Worm (Caenorhabditis elegans) whole organism, L2 larva: ENCODE results near the gene sgca-1.
A peak's percentile ranks its signal among the peaks of the same experiment; 100 is the strongest.

Experiments used
- C34F6.9 ChIP-seq: fragments of 150-350 bp; optimal IDR thresholded peaks from 2 replicates; lab custom pipeline; 2014; ENCODE audit warnings: missing biosample characterization, missing genetic modification characterization
- F13H6.1 ChIP-seq: sonication (generic microtip); optimal IDR thresholded peaks from 2 replicates; lab custom pipeline; 2016; ENCODE audit warnings: missing genetic modification characterization, missing compliant biosample characterization
- R02D3.7 ChIP-seq: fragments of 150-350 bp; optimal IDR thresholded peaks from 2 replicates; lab custom pipeline; 2014; ENCODE audit warnings: missing biosample characterization, missing genetic modification characterization
- Y55F3AM.14 ChIP-seq: fragments of 200-800 bp; sonication (Bioruptor generic); optimal IDR thresholded peaks from 2 replicates; lab custom pipeline; 2018; ENCODE audit warnings: mild to moderate bottlenecking, missing genetic modification characterization, missing compliant biosample characterization
- ZK546.5 ChIP-seq: sonication (generic microtip); optimal IDR thresholded peaks from 2 replicates; lab custom pipeline; 2017; ENCODE audit warnings: missing biosample characterization, missing genetic modification characterization
- alr-1 ChIP-seq: fragments of 150-350 bp; optimal IDR thresholded peaks from 2 replicates; lab custom pipeline; 2014; ENCODE audit warnings: missing biosample characterization, missing genetic modification characterization
- aly-2 ChIP-seq: fragments of 150-350 bp; optimal IDR thresholded peaks from 2 replicates; lab custom pipeline; 2014; ENCODE audit warnings: missing biosample characterization, missing genetic modification characterization
- ama-1 ChIP-seq: fragments of 150-350 bp; optimal IDR thresholded peaks from 2 replicates; lab custom pipeline; 2018; ENCODE audit warnings: inconsistent platforms
- blmp-1 ChIP-seq: sonication (generic microtip); optimal IDR thresholded peaks from 2 replicates; lab custom pipeline; 2017; ENCODE audit warnings: missing genetic modification characterization, mild to moderate bottlenecking, missing compliant biosample characterization, antibody characterized with exemption, moderate library complexity; ENCODE audit not compliant: insufficient read depth
- ceh-16 ChIP-seq: fragments of 150-350 bp; optimal IDR thresholded peaks from 2 replicates; lab custom pipeline; 2014; ENCODE audit warnings: missing biosample characterization, missing genetic modification characterization
- ceh-82 ChIP-seq: fragments of 150-350 bp; optimal IDR thresholded peaks from 2 replicates; lab custom pipeline; 2014; ENCODE audit warnings: missing biosample characterization, missing genetic modification characterization
- crh-2 ChIP-seq: sonication (generic microtip); optimal IDR thresholded peaks from 2 replicates; lab custom pipeline; 2017; ENCODE audit warnings: missing biosample characterization, missing genetic modification characterization
- dmd-4 ChIP-seq: sonication (generic microtip); optimal IDR thresholded peaks from 2 replicates; lab custom pipeline; 2017; ENCODE audit warnings: missing biosample characterization, missing genetic modification characterization
- egl-27 ChIP-seq: sonication (generic microtip); optimal IDR thresholded peaks from 3 replicates; lab custom pipeline; 2017; ENCODE audit warnings: missing biosample characterization, missing genetic modification reagents, missing genetic modification characterization
- elt-1 ChIP-seq: fragments of 150-350 bp; optimal IDR thresholded peaks from 2 replicates; lab custom pipeline; 2014; ENCODE audit warnings: missing biosample characterization, missing genetic modification characterization
- elt-3 ChIP-seq: sonication (generic microtip); optimal IDR thresholded peaks from 2 replicates; lab custom pipeline; 2017; ENCODE audit warnings: missing biosample characterization, missing genetic modification characterization
- fos-1 ChIP-seq: fragments of 150-350 bp; optimal IDR thresholded peaks from 2 replicates; lab custom pipeline; 2014; ENCODE audit warnings: missing biosample characterization, missing genetic modification characterization
- gmeb-1 ChIP-seq: fragments of 150-350 bp; optimal IDR thresholded peaks from 2 replicates; lab custom pipeline; 2014; ENCODE audit warnings: missing biosample characterization, missing genetic modification characterization
- lin-11 ChIP-seq: fragments of 150-350 bp; sonication (generic microtip); optimal IDR thresholded peaks from 2 replicates; lab custom pipeline; 2014; ENCODE audit warnings: missing biosample characterization, missing genetic modification characterization, inconsistent platforms, mixed read lengths
- lin-13 ChIP-seq: fragments of 150-350 bp; optimal IDR thresholded peaks from 2 replicates; lab custom pipeline; 2014; ENCODE audit warnings: missing biosample characterization, missing genetic modification reagents, missing genetic modification characterization
- lin-39 ChIP-seq: fragments of 150-350 bp; optimal IDR thresholded peaks from 2 replicates; lab custom pipeline; 2014; ENCODE audit warnings: missing biosample characterization, missing genetic modification reagents, missing genetic modification characterization
- lsy-2 ChIP-seq, 2 experiments: fragments of 150-350 bp in 1 of 2; sonication (generic microtip) in 1 of 2; optimal IDR thresholded peaks; 2 replicates each; lab custom pipeline; 2014 to 2017; ENCODE audit warnings: missing biosample characterization in 2 of 2, missing genetic modification characterization in 2 of 2
- mab-5 ChIP-seq: fragments of 150-350 bp; optimal IDR thresholded peaks from 2 replicates; lab custom pipeline; 2014; ENCODE audit warnings: missing biosample characterization, missing genetic modification characterization
- mbf-1 ChIP-seq: sonication (generic microtip); optimal IDR thresholded peaks from 2 replicates; lab custom pipeline; 2017; ENCODE audit warnings: missing biosample characterization, missing genetic modification characterization
- mdl-1 ChIP-seq, 2 experiments: fragments of 150-350 bp in 1 of 2; sonication (generic microtip) in 1 of 2; optimal IDR thresholded peaks; 2 replicates each; lab custom pipeline; 2017; ENCODE audit warnings: missing biosample characterization in 2 of 2, missing genetic modification characterization in 2 of 2
- nhr-10 ChIP-seq: sonication (generic microtip); optimal IDR thresholded peaks from 2 replicates; lab custom pipeline; 2017; ENCODE audit warnings: missing biosample characterization, missing genetic modification characterization
- nhr-11 ChIP-seq: fragments of 150-350 bp; optimal IDR thresholded peaks from 2 replicates; lab custom pipeline; 2014; ENCODE audit warnings: missing biosample characterization, missing genetic modification characterization
- nhr-12 ChIP-seq: fragments of 150-350 bp; optimal IDR thresholded peaks from 2 replicates; lab custom pipeline; 2014; ENCODE audit warnings: missing biosample characterization, missing genetic modification characterization
- nhr-129 ChIP-seq: fragments of 150-350 bp; optimal IDR thresholded peaks from 2 replicates; lab custom pipeline; 2014; ENCODE audit warnings: missing biosample characterization, missing genetic modification characterization
- nhr-21 ChIP-seq: fragments of 150-350 bp; optimal IDR thresholded peaks from 2 replicates; lab custom pipeline; 2014; ENCODE audit warnings: missing biosample characterization, missing genetic modification characterization
- nhr-23 ChIP-seq: fragments of 150-350 bp; optimal IDR thresholded peaks from 2 replicates; lab custom pipeline; 2014; ENCODE audit warnings: missing biosample characterization, missing genetic modification reagents, missing genetic modification characterization
- nhr-237 ChIP-seq: fragments of 150-350 bp; optimal IDR thresholded peaks from 2 replicates; lab custom pipeline; 2014; ENCODE audit warnings: missing biosample characterization, missing genetic modification characterization
- nhr-25 ChIP-seq: fragments of 150-350 bp; sonication (generic microtip); optimal IDR thresholded peaks from 3 replicates; lab custom pipeline; 2014; ENCODE audit warnings: missing biosample characterization, missing genetic modification characterization
- nhr-6 ChIP-seq: fragments of 150-350 bp; optimal IDR thresholded peaks from 2 replicates; lab custom pipeline; 2014; ENCODE audit warnings: missing biosample characterization, missing genetic modification characterization
- nhr-77 ChIP-seq: fragments of 150-350 bp; optimal IDR thresholded peaks from 2 replicates; lab custom pipeline; 2014; ENCODE audit warnings: missing biosample characterization, missing genetic modification characterization
- peb-1 ChIP-seq: fragments of 150-350 bp; optimal IDR thresholded peaks from 2 replicates; lab custom pipeline; 2014; ENCODE audit warnings: missing biosample characterization, missing genetic modification characterization
- sem-4 ChIP-seq: fragments of 150-350 bp; optimal IDR thresholded peaks from 2 replicates; lab custom pipeline; 2014; ENCODE audit warnings: missing biosample characterization, missing genetic modification reagents, missing genetic modification characterization
- skn-1 ChIP-seq: sonication (generic microtip); optimal IDR thresholded peaks from 2 replicates; lab custom pipeline; 2017; ENCODE audit warnings: missing biosample characterization, missing genetic modification characterization
- sma-3 ChIP-seq: sonication (generic microtip); optimal IDR thresholded peaks from 2 replicates; lab custom pipeline; 2016; ENCODE audit warnings: missing genetic modification reagents, missing genetic modification characterization, missing compliant biosample characterization
- sma-9 ChIP-seq, 2 experiments: fragments of 150-350 bp in 1 of 2; sonication (generic microtip) in 1 of 2; optimal IDR thresholded peaks; 2 replicates each; lab custom pipeline; 2014 to 2016; ENCODE audit warnings: missing genetic modification characterization in 2 of 2, mild to moderate bottlenecking in 1 of 2, missing biosample characterization in 1 of 2, missing compliant biosample characterization in 1 of 2, missing genetic modification reagents in 1 of 2, moderate library complexity in 1 of 2
- snpc-4 ChIP-seq: fragments of 150-350 bp; optimal IDR thresholded peaks from 2 replicates; lab custom pipeline; 2014; ENCODE audit warnings: missing biosample characterization, missing genetic modification characterization
- unc-39 ChIP-seq: fragments of 150-350 bp; optimal IDR thresholded peaks from 2 replicates; lab custom pipeline; 2014; ENCODE audit warnings: missing biosample characterization, missing genetic modification characterization
- unc-55 ChIP-seq: fragments of 150-350 bp; sonication (generic microtip); optimal IDR thresholded peaks from 3 replicates; lab custom pipeline; 2014; ENCODE audit warnings: missing biosample characterization, missing genetic modification reagents, missing genetic modification characterization
- unc-62 ChIP-seq: fragments of 150-350 bp; optimal IDR thresholded peaks from 2 replicates; lab custom pipeline; 2014; ENCODE audit warnings: missing biosample characterization, missing genetic modification reagents, missing genetic modification characterization
- zag-1 ChIP-seq: fragments of 150-350 bp; optimal IDR thresholded peaks from 2 replicates; lab custom pipeline; 2014; ENCODE audit warnings: missing biosample characterization, missing genetic modification characterization
- ztf-1 ChIP-seq: fragments of 200-800 bp; sonication (Bioruptor generic); conservative IDR thresholded peaks from 2 replicates; pipeline ENCODE4 v1.3.6; 2022; ENCODE audit warnings: missing genetic modification characterization, missing compliant biosample characterization
- ztf-11 ChIP-seq: sonication (generic microtip); optimal IDR thresholded peaks from 2 replicates; lab custom pipeline; 2017; ENCODE audit warnings: missing biosample characterization, missing genetic modification characterization
- ztf-4 ChIP-seq: fragments of 150-350 bp; optimal IDR thresholded peaks from 2 replicates; lab custom pipeline; 2014; ENCODE audit warnings: missing biosample characterization, missing genetic modification characterization

sgca-1 gene

ce11 chrX:6742011-6742683, 47.2 kb downstream of the sgca-1 start, which contains the start of gene mdl-1 (continued):
- TF ChIP-seq R02D3.7 (tag; lab: Kevin White, UChicago) (no peak), nhr-25 (peak; percentile 93), nhr-129 (tag; lab: Kevin White, UChicago) (peak; percentile 93), sma-3 (GFP tag; lab: Kevin White, UChicago) (peak; percentile 3)

ce11 chrX:6741532-6741931, 47.8 kb downstream of the sgca-1 start:
- TF ChIP-seq gmeb-1 (tag; lab: Kevin White, UChicago) (peak; percentile 40), ama-1 (lab: Kevin White, UChicago) (no peak), nhr-77 (no peak), mab-5 (tag; lab: Kevin White, UChicago) (no peak), ZK546.5 (tag; lab: Kevin White, UChicago) (no peak), blmp-1 (tag; lab: Kevin White, UChicago) (peak; percentile 91), Y55F3AM.14 (GFP tag; lab: Kevin White, UChicago) (no peak), nhr-237 (tag; lab: Kevin White, UChicago) (no peak), lsy-2 (tag; optimal IDR thresholded peaks at IDR 0.05; lab: Kevin White, UChicago) (peak in 1 of 2 experiments; percentile 35), dmd-4 (tag; lab: Kevin White, UChicago) (no peak), nhr-129 (tag; lab: Kevin White, UChicago) (peak; percentile 70), mbf-1 (tag; lab: Kevin White, UChicago) (no peak), snpc-4 (tag; lab: Kevin White, UChicago) (no peak), nhr-23 (tag; lab: Kevin White, UChicago) (no peak), elt-1 (tag; lab: Kevin White, UChicago) (no peak), unc-55 (GFP tag; lab: Kevin White, UChicago) (no peak), elt-3 (tag; lab: Kevin White, UChicago) (no peak), peb-1 (tag; lab: Kevin White, UChicago) (no peak), ceh-16 (tag; lab: Kevin White, UChicago) (peak; percentile 61), zag-1 (tag; lab: Kevin White, UChicago) (no peak), nhr-25 (peak; percentile 96), nhr-10 (tag; lab: Kevin White, UChicago) (no peak), fos-1 (no peak), sem-4 (tag; lab: Kevin White, UChicago) (peak; percentile 15), ztf-4 (tag; lab: Kevin White, UChicago) (no peak), nhr-21 (tag; lab: Kevin White, UChicago) (peak; percentile 85), F13H6.1 (tag; lab: Kevin White, UChicago) (no peak), C34F6.9 (tag; lab: Kevin White, UChicago) (no peak), mdl-1 (tag; optimal IDR thresholded peaks at IDR 0.05; lab: Kevin White, UChicago) (peak in 1 of 2 experiments; percentile 90), R02D3.7 (tag; lab: Kevin White, UChicago) (no peak), alr-1 (tag; lab: Kevin White, UChicago) (no peak), unc-62 (GFP tag; lab: Kevin White, UChicago) (peak; percentile 53), skn-1 (tag; lab: Kevin White, UChicago) (no peak), ceh-82 (tag; lab: Kevin White, UChicago) (no peak), nhr-11 (tag; lab: Kevin White, UChicago) (no peak), nhr-12 (tag; lab: Kevin White, UChicago) (no peak), sma-3 (GFP tag; lab: Kevin White, UChicago) (peak; percentile 89), aly-2 (no peak), lin-11 (tag; lab: Kevin White, UChicago) (no peak), nhr-6 (tag; lab: Kevin White, UChicago) (peak; percentile 68), lin-39 (no peak), unc-39 (no peak), lin-13 (GFP tag; lab: Kevin White, UChicago) (no peak), crh-2 (tag; lab: Kevin White, UChicago) (peak; percentile 71), egl-27 (tag; lab: Kevin White, UChicago) (peak; percentile 86), ztf-1 (GFP tag; lab: Robert Waterston, UW) (no peak), ztf-11 (no peak), sma-9 (GFP tag; optimal IDR thresholded peaks at IDR 0.05; lab: Kevin White, UChicago) (peak; percentile 98), sma-9 (tag; optimal IDR thresholded peaks at IDR 0.05; lab: Kevin White, UChicago) (no peak)
